Fruit fly (Drosophila melanogaster) whole organism, prepupa: ENCODE results near the gene inaF-A.
A peak's percentile ranks its signal among the peaks of the same experiment; 100 is the strongest.

Experiments used
- CG10669 ChIP-seq: fragments of 200-800 bp; sonication (Bioruptor generic); optimal IDR thresholded peaks from 3 replicates; lab custom pipeline; 2018; ENCODE audit warnings: missing biosample characterization, mild to moderate bottlenecking, missing genetic modification characterization, moderate library complexity
- CG11294 ChIP-seq: fragments of 200-800 bp; sonication (Bioruptor generic); IDR thresholded peaks from 2 replicates; pipeline ENCODE4 v1.3.6; 2022; ENCODE audit warnings: missing biosample characterization, missing genetic modification characterization
- CG11762 ChIP-seq: fragments of 200-800 bp; sonication (Bioruptor generic); optimal IDR thresholded peaks from 3 replicates; lab custom pipeline; 2016; ENCODE audit warnings: missing biosample characterization, missing genetic modification characterization; ENCODE audit not compliant: insufficient read depth
- CG1621 ChIP-seq: fragments of 200-800 bp; sonication (Bioruptor generic); optimal IDR thresholded peaks from 3 replicates; lab custom pipeline; 2018; ENCODE audit warnings: missing biosample characterization, mild to moderate bottlenecking, missing genetic modification characterization
- CG3032 ChIP-seq: fragments of 200-800 bp; optimal IDR thresholded peaks from 2 replicates; lab custom pipeline; 2019; ENCODE audit warnings: missing biosample characterization, mild to moderate bottlenecking, missing genetic modification characterization, moderate library complexity
- CG31627 ChIP-seq: fragments of 200-800 bp; sonication (Bioruptor generic); optimal IDR thresholded peaks from 3 replicates; lab custom pipeline; 2016; ENCODE audit warnings: missing biosample characterization, missing genetic modification characterization
- CG32006 ChIP-seq: fragments of 200-800 bp; sonication (Bioruptor generic); optimal IDR thresholded peaks from 3 replicates; lab custom pipeline; 2017; ENCODE audit warnings: missing biosample characterization, mild to moderate bottlenecking, missing genetic modification characterization
- CG3919 ChIP-seq: fragments of 200-800 bp; sonication (Bioruptor generic); optimal IDR thresholded peaks from 3 replicates; lab custom pipeline; 2016; ENCODE audit warnings: missing biosample characterization, missing genetic modification characterization
- CG4318 ChIP-seq: fragments of 200-800 bp; sonication (Bioruptor generic); optimal IDR thresholded peaks from 3 replicates; lab custom pipeline; 2017; ENCODE audit warnings: missing biosample characterization, mild to moderate bottlenecking, missing genetic modification characterization
- CG6163 ChIP-seq: fragments of 200-800 bp; sonication (Bioruptor generic); IDR thresholded peaks from 3 replicates; pipeline ENCODE4 v1.3.6; 2022; ENCODE audit warnings: missing biosample characterization, missing genetic modification characterization
- CG6276 ChIP-seq: fragments of 200-800 bp; sonication (Bioruptor generic); optimal IDR thresholded peaks from 2 replicates; lab custom pipeline; 2017; ENCODE audit warnings: missing biosample characterization, mild to moderate bottlenecking, missing genetic modification characterization
- CG6808 ChIP-seq: fragments of 200-800 bp; sonication (Bioruptor generic); optimal IDR thresholded peaks from 3 replicates; lab custom pipeline; 2017; ENCODE audit warnings: missing biosample characterization, missing genetic modification characterization, mild to moderate bottlenecking, moderate library complexity, missing genetic modification reagents
- CG6854 ChIP-seq: fragments of 200-800 bp; sonication (Bioruptor generic); optimal IDR thresholded peaks from 2 replicates; lab custom pipeline; 2017; ENCODE audit warnings: missing biosample characterization, mild to moderate bottlenecking, missing genetic modification characterization
- CG7368 ChIP-seq: fragments of 200-800 bp; sonication (Bioruptor generic); optimal IDR thresholded peaks from 3 replicates; lab custom pipeline; 2016; ENCODE audit warnings: missing biosample characterization, missing genetic modification characterization
- CG8119 ChIP-seq: fragments of 200-800 bp; sonication (Bioruptor generic); IDR thresholded peaks from 3 replicates; pipeline ENCODE4 v1.3.6; 2022; ENCODE audit warnings: missing biosample characterization, missing genetic modification characterization
- CG8319 ChIP-seq: fragments of 200-800 bp; sonication (Bioruptor generic); optimal IDR thresholded peaks from 3 replicates; lab custom pipeline; 2016; ENCODE audit warnings: missing biosample characterization, missing genetic modification characterization
- CG8632 ChIP-seq: fragments of 200-800 bp; sonication (Bioruptor generic); optimal IDR thresholded peaks from 3 replicates; lab custom pipeline; 2016; ENCODE audit warnings: missing biosample characterization, missing genetic modification characterization
- CG9139 ChIP-seq: fragments of 200-800 bp; sonication (Bioruptor generic); optimal IDR thresholded peaks from 3 replicates; lab custom pipeline; 2017; ENCODE audit warnings: missing biosample characterization, mild to moderate bottlenecking, missing genetic modification characterization
- Eip78C ChIP-seq: fragments of 200-800 bp; sonication (Bioruptor generic); peaks from one replicate; lab custom pipeline; 2016; ENCODE audit warnings: missing biosample characterization, missing genetic modification characterization
- Eip93F ChIP-seq: fragments of 200-800 bp; sonication (Bioruptor generic); optimal IDR thresholded peaks from 2 replicates; lab custom pipeline; 2016; ENCODE audit warnings: missing biosample characterization, mild to moderate bottlenecking, missing genetic modification characterization
- Ets96B ChIP-seq: fragments of 200-800 bp; optimal IDR thresholded peaks from 2 replicates; lab custom pipeline; 2019; ENCODE audit warnings: missing biosample characterization, mild to moderate bottlenecking, missing genetic modification characterization, moderate library complexity
- Gug ChIP-seq: fragments of 200-800 bp; sonication (Bioruptor generic); IDR thresholded peaks from 2 replicates; pipeline ENCODE4 v1.3.6; 2022; ENCODE audit warnings: missing biosample characterization, missing genetic modification characterization
- Hr39 ChIP-seq: fragments of 200-800 bp; sonication (Bioruptor generic); optimal IDR thresholded peaks from 2 replicates; lab custom pipeline; 2016; ENCODE audit warnings: missing biosample characterization, missing genetic modification characterization
- Hr4 ChIP-seq: fragments of 200-800 bp; sonication (Bioruptor generic); optimal IDR thresholded peaks from 3 replicates; lab custom pipeline; 2016; ENCODE audit warnings: missing biosample characterization, missing genetic modification characterization
- Met ChIP-seq: fragments of 200-800 bp; sonication (Bioruptor generic); optimal IDR thresholded peaks from 3 replicates; lab custom pipeline; 2016; ENCODE audit warnings: missing biosample characterization, missing genetic modification characterization
- OdsH ChIP-seq: fragments of 200-800 bp; sonication (Bioruptor generic); optimal IDR thresholded peaks from 3 replicates; lab custom pipeline; 2016; ENCODE audit warnings: missing biosample characterization, missing genetic modification characterization
- Smox ChIP-seq: fragments of 200-800 bp; sonication (Bioruptor generic); optimal IDR thresholded peaks from 3 replicates; lab custom pipeline; 2016; ENCODE audit warnings: missing biosample characterization, missing genetic modification characterization
- Sox102F ChIP-seq: fragments of 200-800 bp; sonication (Bioruptor generic); optimal IDR thresholded peaks from 2 replicates; lab custom pipeline; 2016; ENCODE audit warnings: missing biosample characterization, mild to moderate bottlenecking, missing genetic modification characterization
- Sox14 ChIP-seq: fragments of 200-800 bp; sonication (Bioruptor generic); optimal IDR thresholded peaks from 3 replicates; lab custom pipeline; 2016; ENCODE audit warnings: missing biosample characterization, missing genetic modification characterization
- Sox15 ChIP-seq: fragments of 200-800 bp; sonication (Bioruptor generic); optimal IDR thresholded peaks from 3 replicates; lab custom pipeline; 2016; ENCODE audit warnings: missing biosample characterization, missing genetic modification characterization
- achi ChIP-seq: fragments of 200-800 bp; sonication (Bioruptor generic); optimal IDR thresholded peaks from 3 replicates; lab custom pipeline; 2016; ENCODE audit warnings: missing biosample characterization, missing genetic modification characterization
- acj6 ChIP-seq: fragments of 200-800 bp; sonication (Bioruptor generic); optimal IDR thresholded peaks from 3 replicates; lab custom pipeline; 2016; ENCODE audit warnings: missing biosample characterization, missing genetic modification characterization
- cyc ChIP-seq: fragments of 200-800 bp; sonication (Bioruptor generic); optimal IDR thresholded peaks from 3 replicates; lab custom pipeline; 2016; ENCODE audit warnings: missing biosample characterization, missing genetic modification characterization
- dsx ChIP-seq: fragments of 200-800 bp; optimal IDR thresholded peaks from 3 replicates; lab custom pipeline; 2019; ENCODE audit warnings: missing biosample characterization, mild to moderate bottlenecking, missing genetic modification characterization, moderate library complexity; ENCODE audit not compliant: poor library complexity, severe bottlenecking
- eg ChIP-seq: fragments of 200-800 bp; sonication (Bioruptor generic); IDR thresholded peaks from 3 replicates; pipeline ENCODE4 v1.3.6; 2022; ENCODE audit warnings: missing biosample characterization, missing genetic modification characterization
- esn ChIP-seq: fragments of 200-800 bp; sonication (Bioruptor generic); optimal IDR thresholded peaks from 2 replicates; lab custom pipeline; 2016; ENCODE audit warnings: missing biosample characterization, mild to moderate bottlenecking, missing genetic modification characterization, moderate library complexity
- fd85E ChIP-seq: fragments of 200-800 bp; sonication (Bioruptor generic); optimal IDR thresholded peaks from 3 replicates; lab custom pipeline; 2016; ENCODE audit warnings: missing biosample characterization, missing genetic modification characterization
- fkh ChIP-seq: fragments of 200-800 bp; sonication (Bioruptor generic); optimal IDR thresholded peaks from 3 replicates; lab custom pipeline; 2017; ENCODE audit warnings: missing biosample characterization, mild to moderate bottlenecking, missing genetic modification characterization, moderate library complexity
- lz ChIP-seq: fragments of 200-800 bp; sonication (Bioruptor generic); optimal IDR thresholded peaks from 3 replicates; lab custom pipeline; 2016; ENCODE audit warnings: missing biosample characterization, missing genetic modification characterization
- spab ChIP-seq: fragments of 200-800 bp; sonication (Bioruptor generic); optimal IDR thresholded peaks from 2 replicates; lab custom pipeline; 2017; ENCODE audit warnings: missing biosample characterization, mild to moderate bottlenecking, missing genetic modification characterization, missing genetic modification reagents
- ss ChIP-seq, 2 experiments: fragments of 200-800 bp; sonication (Bioruptor generic); optimal IDR thresholded peaks; 2 replicates in 1 of 2; 3 replicates in 1 of 2; lab custom pipeline; 2017 to 2018; ENCODE audit warnings: mild to moderate bottlenecking in 2 of 2, missing biosample characterization in 2 of 2, missing genetic modification characterization in 2 of 2, moderate library complexity in 1 of 2
- svp ChIP-seq: fragments of 200-800 bp; sonication (Bioruptor generic); peaks from one replicate; lab custom pipeline; 2016; ENCODE audit warnings: missing biosample characterization, missing genetic modification characterization
- vri ChIP-seq: fragments of 200-800 bp; sonication (Bioruptor generic); optimal IDR thresholded peaks from 3 replicates; lab custom pipeline; 2016; ENCODE audit warnings: missing biosample characterization, mild to moderate bottlenecking, missing genetic modification characterization

inaF-A gene

dm6 chrX:11681558-11682551, 51.8 kb downstream of the inaF-A start (continued):
- peak; percentile 58 for TF ChIP-seq OdsH (GFP tag; lab: Kevin White, UChicago)
- peak; percentile 76 for TF ChIP-seq Smox (GFP tag; lab: Kevin White, UChicago)
- TF ChIP-seq CG32006 = peak; percentile 53
- peak; percentile 68 for TF ChIP-seq Sox102F (GFP tag; lab: Kevin White, UChicago)
- peak; percentile 58 for TF ChIP-seq acj6 (GFP tag; lab: Kevin White, UChicago)
- TF ChIP-seq eg (GFP tag; lab: Robert Waterston, UW) = peak; percentile 63; the same call in 2 of the 3 replicates
- no peak for TF ChIP-seq CG11762
- TF ChIP-seq Sox15 (GFP tag; lab: Kevin White, UChicago) = peak; percentile 45
- peak; percentile 76 for TF ChIP-seq CG31627
- TF ChIP-seq CG6276 (GFP tag; lab: Kevin White, UChicago) = peak; percentile 57
- peak; percentile 58 for TF ChIP-seq CG3919 (GFP tag; lab: Kevin White, UChicago)
- TF ChIP-seq Met = no peak
- peak; percentile 72 for TF ChIP-seq CG6854 (GFP tag; lab: Kevin White, UChicago)
- peak; percentile 28 for TF ChIP-seq CG7368 (GFP tag; lab: Kevin White, UChicago)
- TF ChIP-seq fd85E (GFP tag; lab: Kevin White, UChicago) = peak; percentile 33
- TF ChIP-seq CG11294 (GFP tag; lab: Robert Waterston, UW) = no peak
- TF ChIP-seq spab (GFP tag; lab: Kevin White, UChicago) = peak; percentile 37
- peak; percentile 52 for TF ChIP-seq CG3032
- TF ChIP-seq Eip78C (GFP tag; lab: Kevin White, UChicago) = peak; percentile 81
- TF ChIP-seq CG10669 = peak; percentile 47
- peak; percentile 54 to 76 for TF ChIP-seq ss (GFP tag; optimal IDR thresholded peaks at IDR 0.05; lab: Kevin White, UChicago)
- peak; percentile 15; the same call in 2 of the 3 replicates for TF ChIP-seq CG6163
- TF ChIP-seq CG1621 = peak; percentile 14
- no peak for TF ChIP-seq CG4318
- peak; percentile 71 for TF ChIP-seq cyc (GFP tag; lab: Kevin White, UChicago)
- TF ChIP-seq Eip93F = peak; percentile 16
- TF ChIP-seq lz (GFP tag; lab: Kevin White, UChicago) = peak; percentile 77
- TF ChIP-seq CG6808 = peak; percentile 46
- TF ChIP-seq Hr39 (GFP tag; lab: Kevin White, UChicago) = peak; percentile 78
- peak; percentile 38 for TF ChIP-seq CG9139

dm6 chrX:11680405-11680804, 53.3 kb downstream of the inaF-A start:
- TF ChIP-seq dsx (GFP tag; lab: Kevin White, UChicago) (no peak), Hr39 (GFP tag; lab: Kevin White, UChicago) (no peak), svp (GFP tag; lab: Kevin White, UChicago) (peak; percentile 44), Eip78C (GFP tag; lab: Kevin White, UChicago) (peak; percentile 48), acj6 (GFP tag; lab: Kevin White, UChicago) (no peak), Ets96B (tag; lab: Kevin White, UChicago) (no peak), Hr4 (peak; percentile 18), CG32006 (peak; percentile 22), achi (GFP tag; lab: Kevin White, UChicago) (no peak)
- TF ChIP-seq, all 60 proteins: peak for 4

- TF ChIP-seq CG8119 (GFP tag; lab: Robert Waterston, UW) = peak; percentile 29; the same call in 2 of the 3 replicates
- TF ChIP-seq Sox14 = peak; percentile 24
- TF ChIP-seq CG6163 = 0 out of 3 replicates have a peak, but pooled peaks have one; percentile 31
- no peak for TF ChIP-seq CG3919 (GFP tag; lab: Kevin White, UChicago)
- TF ChIP-seq Gug (GFP tag; lab: Robert Waterston, UW) = no peak
- no peak for TF ChIP-seq CG8632
- peak; percentile 51 for TF ChIP-seq fkh (GFP tag; lab: Kevin White, UChicago)
- TF ChIP-seq CG1621 = peak; percentile 83
- TF ChIP-seq CG8319 (GFP tag; lab: Kevin White, UChicago) = no peak
- TF ChIP-seq CG6808 = peak; percentile 8
- TF ChIP-seq vri (GFP tag; lab: Kevin White, UChicago) = peak; percentile 30
- TF ChIP-seq esn = peak; percentile 1
- peak in 1 of 2 experiments; percentile 40 for TF ChIP-seq ss (GFP tag; optimal IDR thresholded peaks at IDR 0.05; lab: Kevin White, UChicago)
- TF ChIP-seq, all 60 proteins: peak for 9
Measured at dm6 chrX:11679461-11679860, 54.2 kb downstream of the inaF-A start.
